Worm (Caenorhabditis elegans) whole organism, early embryonic: ENCODE results near the gene dnj-16.

Experiments
- B0310.2 ChIP-seq: sonication (generic microtip); optimal IDR thresholded peaks from 2 replicates; lab custom pipeline; 2016; ENCODE audit warnings: mild to moderate bottlenecking, missing genetic modification characterization, missing compliant biosample characterization
- F13C5.2 ChIP-seq: sonication (generic microtip); optimal IDR thresholded peaks from 2 replicates; lab custom pipeline; 2017; ENCODE audit warnings: mild to moderate bottlenecking, missing genetic modification characterization, inconsistent platforms, missing compliant biosample characterization
- aly-1 ChIP-seq: sonication (generic microtip); optimal IDR thresholded peaks from 2 replicates; lab custom pipeline; 2016; ENCODE audit warnings: missing genetic modification characterization, missing compliant biosample characterization
- ama-1 ChIP-seq: fragments of 150-350 bp; optimal IDR thresholded peaks from 2 replicates; lab custom pipeline; 2014
- ceh-36 ChIP-seq: sonication (generic microtip); optimal IDR thresholded peaks from 2 replicates; lab custom pipeline; 2016; ENCODE audit warnings: missing genetic modification characterization, inconsistent platforms, missing compliant biosample characterization
- ets-7 ChIP-seq: sonication (generic microtip); optimal IDR thresholded peaks from 2 replicates; lab custom pipeline; 2016; ENCODE audit warnings: missing genotype, missing genetic modification characterization, missing compliant biosample characterization
- flt-1 ChIP-seq: fragments of 200-800 bp; sonication (Bioruptor generic); IDR thresholded peaks from 2 replicates; pipeline ENCODE4 v1.3.6; 2022; ENCODE audit warnings: missing genetic modification characterization, missing compliant biosample characterization
- hmg-4 ChIP-seq: fragments of 200-800 bp; sonication (Bioruptor generic); optimal IDR thresholded peaks from 2 replicates; lab custom pipeline; 2018; ENCODE audit warnings: mild to moderate bottlenecking, missing genetic modification characterization, missing compliant biosample characterization
- hnd-1 ChIP-seq: sonication (generic microtip); optimal IDR thresholded peaks from 2 replicates; lab custom pipeline; 2016; ENCODE audit warnings: missing genetic modification characterization, missing compliant biosample characterization
- pes-1 ChIP-seq: fragments of 200-800 bp; sonication (Bioruptor generic); IDR thresholded peaks from 2 replicates; pipeline ENCODE4 v1.3.6; 2022; ENCODE audit warnings: missing genetic modification reagents, missing genetic modification characterization, missing compliant biosample characterization
- scrt-1 ChIP-seq: fragments of 200-800 bp; sonication (Bioruptor generic); IDR thresholded peaks from 2 replicates; pipeline ENCODE4 v1.3.6; 2022; ENCODE audit warnings: missing genetic modification characterization, missing compliant biosample characterization
- sea-1 ChIP-seq: fragments of 200-800 bp; sonication (Bioruptor generic); conservative IDR thresholded peaks from 2 replicates; pipeline ENCODE4 v1.3.6; 2022; ENCODE audit warnings: missing genetic modification characterization, missing compliant biosample characterization
- tbx-11 ChIP-seq: fragments of 200-800 bp; sonication (Bioruptor generic); IDR thresholded peaks from 2 replicates; pipeline ENCODE4 v1.3.6; 2022; ENCODE audit warnings: missing genetic modification characterization, missing compliant biosample characterization
- tra-4 ChIP-seq: sonication (generic microtip); optimal IDR thresholded peaks from 2 replicates; lab custom pipeline; 2017; ENCODE audit warnings: missing genetic modification characterization, missing compliant biosample characterization

DNA sequence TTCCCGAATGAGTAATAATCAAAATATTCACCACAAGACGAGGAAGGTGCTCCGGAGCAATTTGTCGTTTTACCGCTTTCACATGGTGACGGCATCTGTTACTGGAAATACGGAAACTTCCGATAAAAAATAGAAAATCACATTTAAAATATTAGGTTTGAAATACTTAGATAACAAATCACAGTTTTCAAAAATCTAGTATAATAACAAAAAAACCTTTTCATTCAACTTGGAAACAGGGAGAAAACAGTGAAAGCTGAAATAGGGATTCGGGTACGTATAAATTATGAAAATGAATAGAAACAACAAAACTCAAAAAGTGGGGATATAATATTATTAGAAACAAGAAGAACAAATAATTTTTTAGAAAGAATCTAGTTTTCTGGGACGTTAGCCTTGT is 9.6 kb upstream of the dnj-16 start, which contains the start of gene C16C10.1:
- no peak for TF ChIP-seq ama-1 (lab: Kevin White, UChicago)
- TF ChIP-seq tra-4 (tag; lab: Kevin White, UChicago), result no peak
- TF ChIP-seq F13C5.2 (tag; lab: Kevin White, UChicago), result no peak
- TF ChIP-seq ceh-36 (tag; lab: Kevin White, UChicago), result no peak
- TF ChIP-seq hnd-1 (tag; lab: Kevin White, UChicago), result no peak
- no peak for TF ChIP-seq ets-7 (tag; lab: Kevin White, UChicago)
- TF ChIP-seq sea-1 (GFP tag; lab: Robert Waterston, UW), result no peak
- no peak for TF ChIP-seq aly-1
- TF ChIP-seq flt-1 (GFP tag; lab: Robert Waterston, UW), result no peak
- TF ChIP-seq B0310.2, result no peak
- TF ChIP-seq tbx-11, result no peak
- TF ChIP-seq pes-1 (GFP tag; lab: Robert Waterston, UW), result no peak
- no peak for TF ChIP-seq scrt-1 (GFP tag; lab: Robert Waterston, UW)
- TF ChIP-seq hmg-4, result no peak
